Fruit fly (Drosophila melanogaster): ENCODE data around the gene CG14401.

- no peak for TF ChIP-seq CG8478 (optimal IDR thresholded peaks at IDR 0.05)
- TF ChIP-seq Dll (optimal IDR thresholded peaks at IDR 0.05): no peak
These were observed 20.4 kb downstream of the CG14401 start for dm6 chr2L:20889857-20890606.
